Worm (Caenorhabditis elegans): ENCODE results near the gene ugt-37.

ugt-37 gene

ce11 chrV:7130974-7131373, 14.1 kb downstream of the ugt-37 start, which contains the start of gene srx-36:
TSS of gene srx-36 (minus strand) at chrV:7131074.
- TF ChIP-seq hmg-4 (GFP tag; optimal IDR thresholded peaks at IDR 0.05) (no peak), pes-1 (GFP tag; IDR thresholded peaks at IDR 0.05) (no peak), hmbx-1 (tag; optimal IDR thresholded peaks at IDR 0.05) (no peak), flt-1 (GFP tag; IDR thresholded peaks at IDR 0.05) (no peak), ama-1 (optimal IDR thresholded peaks at IDR 0.05) (no peak), ceh-36 (tag; optimal IDR thresholded peaks at IDR 0.05) (no peak), aly-1 (tag; optimal IDR thresholded peaks at IDR 0.05) (no peak), ceh-13 (GFP tag; optimal IDR thresholded peaks at IDR 0.05) (no peak), tbx-11 (GFP tag; IDR thresholded peaks at IDR 0.05) (no peak), B0310.2 (tag; optimal IDR thresholded peaks at IDR 0.05) (no peak), tbx-37 (GFP tag; conservative IDR thresholded peaks at IDR 0.05) (no peak), hnd-1 (tag; optimal IDR thresholded peaks at IDR 0.05) (no peak), tra-4 (tag; optimal IDR thresholded peaks at IDR 0.05) (no peak), ets-7 (tag; optimal IDR thresholded peaks at IDR 0.05) (no peak), scrt-1 (GFP tag; IDR thresholded peaks at IDR 0.05) (no peak), F13C5.2 (tag; optimal IDR thresholded peaks at IDR 0.05) (no peak), sea-1 (GFP tag; conservative IDR thresholded peaks at IDR 0.05) (no peak)

DNA sequence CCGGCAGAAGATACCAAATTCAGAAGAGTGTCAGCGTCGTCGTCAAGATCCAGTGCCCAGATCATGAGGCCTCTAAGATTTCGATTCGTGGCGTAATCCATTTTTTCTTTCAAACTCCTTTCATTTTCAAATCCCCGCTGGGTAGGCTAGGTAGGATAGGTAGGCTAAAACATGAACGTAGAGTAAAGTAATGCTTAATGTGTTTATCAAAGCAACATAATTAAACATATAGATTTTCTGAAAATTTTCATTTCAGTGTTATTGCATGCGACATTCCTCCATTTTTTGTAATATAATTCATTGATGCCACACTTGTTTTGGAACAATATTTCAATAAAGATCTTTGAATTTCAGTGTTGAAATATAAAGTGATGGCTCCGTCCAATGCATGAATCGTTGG, 15.7 kb downstream of the ugt-37 start, which contains the start of gene T01C4.8:
Gene T01C4.8, minus strand, starts transcription at position 101 of the 400 bp plus-strand sequence.
- TF ChIP-seq ceh-13 (GFP tag; optimal IDR thresholded peaks at IDR 0.05) (no peak), tra-4 (tag; optimal IDR thresholded peaks at IDR 0.05) (no peak), scrt-1 (GFP tag; IDR thresholded peaks at IDR 0.05) (no peak), hmg-4 (GFP tag; optimal IDR thresholded peaks at IDR 0.05) (no peak), ceh-36 (tag; optimal IDR thresholded peaks at IDR 0.05) (no peak), F13C5.2 (tag; optimal IDR thresholded peaks at IDR 0.05) (no peak), pes-1 (GFP tag; IDR thresholded peaks at IDR 0.05) (no peak), ets-7 (tag; optimal IDR thresholded peaks at IDR 0.05) (no peak), aly-1 (tag; optimal IDR thresholded peaks at IDR 0.05) (no peak), ama-1 (optimal IDR thresholded peaks at IDR 0.05) (no peak), B0310.2 (tag; optimal IDR thresholded peaks at IDR 0.05) (no peak), hnd-1 (tag; optimal IDR thresholded peaks at IDR 0.05) (no peak), tbx-37 (GFP tag; conservative IDR thresholded peaks at IDR 0.05) (no peak), tbx-11 (GFP tag; IDR thresholded peaks at IDR 0.05) (no peak), sea-1 (GFP tag; conservative IDR thresholded peaks at IDR 0.05) (no peak), hmbx-1 (tag; optimal IDR thresholded peaks at IDR 0.05) (no peak)

- TF ChIP-seq ets-7 (tag; optimal IDR thresholded peaks at IDR 0.05) (no peak), hmg-4 (GFP tag; optimal IDR thresholded peaks at IDR 0.05) (no peak), hnd-1 (tag; optimal IDR thresholded peaks at IDR 0.05) (no peak), tra-4 (tag; optimal IDR thresholded peaks at IDR 0.05) (no peak), tbx-37 (GFP tag; conservative IDR thresholded peaks at IDR 0.05) (no peak), B0310.2 (tag; optimal IDR thresholded peaks at IDR 0.05) (no peak), F13C5.2 (tag; optimal IDR thresholded peaks at IDR 0.05) (no peak), tbx-11 (GFP tag; IDR thresholded peaks at IDR 0.05) (no peak), ama-1 (optimal IDR thresholded peaks at IDR 0.05) (no peak), pes-1 (GFP tag; IDR thresholded peaks at IDR 0.05) (no peak), flt-1 (GFP tag; IDR thresholded peaks at IDR 0.05) (no peak), aly-1 (tag; optimal IDR thresholded peaks at IDR 0.05) (no peak), hmbx-1 (tag; optimal IDR thresholded peaks at IDR 0.05) (no peak), ceh-36 (tag; optimal IDR thresholded peaks at IDR 0.05) (no peak)
These were observed 21.1 kb downstream of the ugt-37 start for ce11 chrV:7123979-7124378.

- no peak for TF ChIP-seq tbx-11 (GFP tag; IDR thresholded peaks at IDR 0.05)
- no peak for TF ChIP-seq hnd-1 (tag; optimal IDR thresholded peaks at IDR 0.05)
- no peak for TF ChIP-seq ama-1 (optimal IDR thresholded peaks at IDR 0.05)
- TF ChIP-seq flt-1 (GFP tag; IDR thresholded peaks at IDR 0.05), result no peak
- no peak for TF ChIP-seq sea-1 (GFP tag; conservative IDR thresholded peaks at IDR 0.05)
- TF ChIP-seq aly-1 (tag; optimal IDR thresholded peaks at IDR 0.05), result no peak
These were observed 21.9 kb downstream of the ugt-37 start, which contains the start of gene lmd-5 for ce11 chrV:7123188-7123708. TSS of gene lmd-5 (plus strand) at chrV:7123658.

- TF ChIP-seq ceh-36 (tag; optimal IDR thresholded peaks at IDR 0.05), result no peak
- no peak for TF ChIP-seq hmbx-1 (tag; optimal IDR thresholded peaks at IDR 0.05)
- TF ChIP-seq tbx-37 (GFP tag; conservative IDR thresholded peaks at IDR 0.05), result no peak
- no peak for TF ChIP-seq pes-1 (GFP tag; IDR thresholded peaks at IDR 0.05)
- TF ChIP-seq ets-7 (tag; optimal IDR thresholded peaks at IDR 0.05), result no peak
These were observed 24.9 kb downstream of the ugt-37 start, which contains the start of gene srx-34 for ce11 chrV:7120168-7120567. TSS of gene srx-34 (minus strand) at chrV:7120268.

ce11 chrV:7118796-7119195, 26.3 kb downstream of the ugt-37 start, which contains the start of gene srx-33:
TSS of gene srx-33 (minus strand) at chrV:7118896.
- TF ChIP-seq ceh-13 (GFP tag; optimal IDR thresholded peaks at IDR 0.05) (no peak), scrt-1 (GFP tag; IDR thresholded peaks at IDR 0.05) (no peak)

- TF ChIP-seq ama-1 (optimal IDR thresholded peaks at IDR 0.05) (no peak), scrt-1 (GFP tag; IDR thresholded peaks at IDR 0.05) (no peak), F13C5.2 (tag; optimal IDR thresholded peaks at IDR 0.05) (no peak), hnd-1 (tag; optimal IDR thresholded peaks at IDR 0.05) (no peak), pes-1 (GFP tag; IDR thresholded peaks at IDR 0.05) (no peak), flt-1 (GFP tag; IDR thresholded peaks at IDR 0.05) (no peak), hmbx-1 (tag; optimal IDR thresholded peaks at IDR 0.05) (no peak), tbx-11 (GFP tag; IDR thresholded peaks at IDR 0.05) (no peak), tra-4 (tag; optimal IDR thresholded peaks at IDR 0.05) (no peak), aly-1 (tag; optimal IDR thresholded peaks at IDR 0.05) (no peak), sea-1 (GFP tag; conservative IDR thresholded peaks at IDR 0.05) (no peak), B0310.2 (tag; optimal IDR thresholded peaks at IDR 0.05) (no peak), hmg-4 (GFP tag; optimal IDR thresholded peaks at IDR 0.05) (no peak), ets-7 (tag; optimal IDR thresholded peaks at IDR 0.05) (no peak), ceh-13 (GFP tag; optimal IDR thresholded peaks at IDR 0.05) (no peak), tbx-37 (GFP tag; conservative IDR thresholded peaks at IDR 0.05) (no peak), ceh-36 (tag; optimal IDR thresholded peaks at IDR 0.05) (no peak)
These were observed 32.9 kb downstream of the ugt-37 start for ce11 chrV:7112223-7112622.

All from whole organism, early embryonic.